Worm (Caenorhabditis elegans) whole organism, L4 larva: ENCODE results near the gene ttr-31.
A peak's percentile ranks its signal among the peaks of the same experiment; 100 is the strongest.

Source experiments
- D1046.2 ChIP-seq: fragments of 200-800 bp; sonication (Bioruptor generic); IDR thresholded peaks from 2 replicates; pipeline ENCODE4 v1.3.6; 2022; ENCODE audit warnings: missing genetic modification characterization, missing compliant biosample characterization
- F26F4.8 ChIP-seq: fragments of 200-800 bp; sonication (Bioruptor generic); conservative IDR thresholded peaks from 2 replicates; pipeline ENCODE4 v1.3.6; 2022; ENCODE audit warnings: missing genetic modification characterization, missing compliant biosample characterization
- F44E2.7 ChIP-seq: fragments of 200-800 bp; sonication (Bioruptor generic); IDR thresholded peaks from 2 replicates; pipeline ENCODE4 v2.1.2; 2022; ENCODE audit warnings: missing genetic modification characterization, missing compliant biosample characterization
- T20F7.1 ChIP-seq: fragments of 200-800 bp; sonication (Bioruptor generic); optimal IDR thresholded peaks from 2 replicates; lab custom pipeline; 2018; ENCODE audit warnings: mild to moderate bottlenecking, missing genetic modification characterization, missing compliant biosample characterization
- Y105C5A.15 ChIP-seq: fragments of 200-800 bp; sonication (Bioruptor generic); IDR thresholded peaks from 2 replicates; pipeline ENCODE4 v1.3.6; 2022; ENCODE audit warnings: missing genetic modification characterization, missing compliant biosample characterization
- Y75B8A.6 ChIP-seq: fragments of 200-800 bp; sonication (Bioruptor generic); IDR thresholded peaks from 2 replicates; pipeline ENCODE4 v1.3.6; 2022; ENCODE audit warnings: missing genetic modification reagents, missing genetic modification characterization, missing compliant biosample characterization
- ZK337.2 ChIP-seq: fragments of 200-800 bp; sonication (Bioruptor generic); IDR thresholded peaks from 2 replicates; pipeline ENCODE4 v1.3.6; 2022; ENCODE audit warnings: missing genetic modification reagents, missing genetic modification characterization, missing compliant biosample characterization
- ZK546.5 ChIP-seq, 2 experiments: sonication (generic microtip); optimal IDR thresholded peaks; 2 replicates each; lab custom pipeline; 2017; ENCODE audit warnings: missing biosample characterization in 2 of 2, missing genetic modification characterization in 2 of 2
- aly-2 ChIP-seq: sonication (generic microtip); optimal IDR thresholded peaks from 2 replicates; lab custom pipeline; 2018; ENCODE audit warnings: missing biosample characterization, missing genetic modification characterization
- ama-1 ChIP-seq: fragments of 150-350 bp; optimal IDR thresholded peaks from 2 replicates; lab custom pipeline; 2014; ENCODE audit warnings: inconsistent platforms, mixed read lengths
- ceh-20 ChIP-seq: fragments of 200-800 bp; sonication (Bioruptor generic); IDR thresholded peaks from 2 replicates; pipeline ENCODE4 v1.3.6; 2022; ENCODE audit warnings: missing genetic modification reagents, missing genetic modification characterization, missing compliant biosample characterization
- ceh-28 ChIP-seq: fragments of 150-350 bp; optimal IDR thresholded peaks from 2 replicates; lab custom pipeline; 2014; ENCODE audit warnings: missing biosample characterization, missing genetic modification reagents, missing genetic modification characterization
- ceh-32 ChIP-seq: sonication (generic microtip); optimal IDR thresholded peaks from 2 replicates; lab custom pipeline; 2016; ENCODE audit warnings: mild to moderate bottlenecking, missing genetic modification characterization, missing compliant biosample characterization; ENCODE audit not compliant: poor library complexity
- ces-1 ChIP-seq: fragments of 150-350 bp; sonication (generic microtip); optimal IDR thresholded peaks from 4 replicates; lab custom pipeline; 2014; ENCODE audit warnings: missing biosample characterization, missing genetic modification reagents, missing genetic modification characterization
- cey-2 ChIP-seq: sonication (generic microtip); optimal IDR thresholded peaks from 3 replicates; lab custom pipeline; 2017; ENCODE audit warnings: missing genetic modification characterization, mild to moderate bottlenecking, missing compliant biosample characterization, antibody characterized with exemption, borderline replicate concordance; ENCODE audit not compliant: insufficient read depth
- ctbp-1 ChIP-seq: fragments of 200-800 bp; sonication (Bioruptor generic); IDR thresholded peaks from 2 replicates; pipeline ENCODE4 v1.3.6; 2022; ENCODE audit warnings: missing genetic modification reagents, missing genetic modification characterization, missing compliant biosample characterization
- daf-12 ChIP-seq: fragments of 150-350 bp; optimal IDR thresholded peaks from 2 replicates; lab custom pipeline; 2014; ENCODE audit warnings: missing biosample characterization, missing genetic modification reagents, missing genetic modification characterization
- dmd-6 ChIP-seq: fragments of 200-800 bp; sonication (Bioruptor generic); IDR thresholded peaks from 2 replicates; pipeline ENCODE4 v1.3.6; 2022; ENCODE audit warnings: missing genetic modification reagents, missing genetic modification characterization, missing compliant biosample characterization
- dpl-1 ChIP-seq: fragments of 150-350 bp; optimal IDR thresholded peaks from 2 replicates; lab custom pipeline; 2014; ENCODE audit warnings: missing biosample characterization, missing genetic modification reagents, missing genetic modification characterization
- duxl-1 ChIP-seq: sonication (generic microtip); optimal IDR thresholded peaks from 2 replicates; lab custom pipeline; 2016; ENCODE audit warnings: mild to moderate bottlenecking, missing genetic modification characterization, moderate library complexity, missing compliant biosample characterization; ENCODE audit not compliant: poor library complexity
- hlh-30 ChIP-seq: sonication (generic microtip); optimal IDR thresholded peaks from 2 replicates; lab custom pipeline; 2017; ENCODE audit warnings: antibody characterized with exemption, mild to moderate bottlenecking, missing genetic modification characterization, missing compliant biosample characterization; ENCODE audit not compliant: insufficient read depth
- lin-1 ChIP-seq: fragments of 200-800 bp; sonication (Bioruptor generic); IDR thresholded peaks from 2 replicates; pipeline ENCODE4 v1.3.6; 2022; ENCODE audit warnings: missing genetic modification reagents, missing genetic modification characterization, missing compliant biosample characterization
- lin-13 ChIP-seq: fragments of 150-350 bp; optimal IDR thresholded peaks from 2 replicates; lab custom pipeline; 2014; ENCODE audit warnings: missing biosample characterization, missing genetic modification reagents, missing genetic modification characterization
- lin-15B ChIP-seq: fragments of 150-350 bp; sonication (generic microtip); optimal IDR thresholded peaks from 3 replicates; lab custom pipeline; 2014; ENCODE audit warnings: missing biosample characterization, missing genetic modification characterization
- lir-3 ChIP-seq: sonication (generic microtip); optimal IDR thresholded peaks from 2 replicates; lab custom pipeline; 2016; ENCODE audit warnings: mild to moderate bottlenecking, missing genetic modification characterization, missing compliant biosample characterization
- lsy-2 ChIP-seq, 2 experiments: fragments of 150-350 bp in 1 of 2; sonication (generic microtip) in 1 of 2; optimal IDR thresholded peaks; 2 replicates each; lab custom pipeline; 2014 to 2017; ENCODE audit warnings: missing biosample characterization in 2 of 2, missing genetic modification characterization in 2 of 2
- madf-5 ChIP-seq, 2 experiments: fragments of 200-800 bp; sonication (Bioruptor generic); IDR thresholded peaks; 2 replicates each; pipeline ENCODE4 v1.3.6; 2022; ENCODE audit warnings: missing compliant biosample characterization in 2 of 2, missing genetic modification characterization in 2 of 2
- madf-9 ChIP-seq: fragments of 200-800 bp; sonication (Bioruptor generic); conservative IDR thresholded peaks from 2 replicates; pipeline ENCODE4 v1.3.6; 2022; ENCODE audit warnings: missing genetic modification reagents, missing genetic modification characterization, missing compliant biosample characterization
- mdl-1 ChIP-seq, 2 experiments: fragments of 150-350 bp in 1 of 2; sonication (generic microtip) in 1 of 2; optimal IDR thresholded peaks; 2 replicates each; lab custom pipeline; 2014 to 2017; ENCODE audit warnings: missing biosample characterization in 2 of 2, missing genetic modification characterization in 2 of 2
- mdt-29 ChIP-seq: fragments of 200-800 bp; sonication (Bioruptor generic); IDR thresholded peaks from 2 replicates; pipeline ENCODE4 v1.3.6; 2022; ENCODE audit warnings: missing genetic modification reagents, missing genetic modification characterization, missing compliant biosample characterization
- mep-1 ChIP-seq: fragments of 150-350 bp; sonication (generic microtip); optimal IDR thresholded peaks from 3 replicates; lab custom pipeline; 2014; ENCODE audit warnings: missing biosample characterization, missing genetic modification characterization
- mxl-2 ChIP-seq: fragments of 200-800 bp; sonication (Bioruptor generic); conservative IDR thresholded peaks from 2 replicates; pipeline ENCODE4 v1.3.6; 2022; ENCODE audit warnings: missing genetic modification reagents, missing genetic modification characterization, missing compliant biosample characterization
- nhr-102 ChIP-seq: sonication (generic microtip); optimal IDR thresholded peaks from 2 replicates; lab custom pipeline; 2016; ENCODE audit warnings: mild to moderate bottlenecking, missing genetic modification characterization, moderate library complexity, missing compliant biosample characterization
- nhr-111 ChIP-seq: fragments of 200-800 bp; sonication (Bioruptor generic); optimal IDR thresholded peaks from 2 replicates; lab custom pipeline; 2018; ENCODE audit warnings: mild to moderate bottlenecking, missing genetic modification characterization, missing compliant biosample characterization
- nhr-25 ChIP-seq: sonication (generic microtip); optimal IDR thresholded peaks from 2 replicates; lab custom pipeline; 2017; ENCODE audit warnings: missing genetic modification characterization, mild to moderate bottlenecking, missing compliant biosample characterization, antibody characterized with exemption, moderate library complexity, borderline replicate concordance; ENCODE audit not compliant: insufficient read depth
- nhr-28 ChIP-seq: fragments of 150-350 bp; optimal IDR thresholded peaks from 2 replicates; lab custom pipeline; 2014; ENCODE audit warnings: missing biosample characterization, missing genetic modification characterization
- nhr-41 ChIP-seq: fragments of 200-800 bp; sonication (Bioruptor generic); IDR thresholded peaks from 2 replicates; pipeline ENCODE4 v1.3.6; 2022; ENCODE audit warnings: missing genetic modification reagents, missing genetic modification characterization, missing compliant biosample characterization
- pha-4 ChIP-seq, 2 experiments: fragments of 150-350 bp in 1 of 2; fragments of 200-800 bp in 1 of 2; sonication (Bioruptor generic) in 1 of 2; IDR thresholded peaks in 1 of 2; optimal IDR thresholded peaks in 1 of 2; 2 replicates each; pipeline versions ENCODE4 v1.3.6 to Lab custom; 2014 to 2022; ENCODE audit warnings: missing genetic modification characterization in 2 of 2, missing genetic modification reagents in 2 of 2, missing biosample characterization in 1 of 2, missing compliant biosample characterization in 1 of 2
- pqm-1 ChIP-seq: sonication (generic microtip); optimal IDR thresholded peaks from 2 replicates; lab custom pipeline; 2017; ENCODE audit warnings: missing biosample characterization, missing genetic modification characterization
- saeg-2 ChIP-seq: fragments of 200-800 bp; sonication (Bioruptor generic); IDR thresholded peaks from 2 replicates; pipeline ENCODE4 v1.3.6; 2022; ENCODE audit warnings: missing genetic modification reagents, missing genetic modification characterization, missing compliant biosample characterization
- sdz-12 ChIP-seq: fragments of 200-800 bp; sonication (Bioruptor generic); optimal IDR thresholded peaks from 2 replicates; lab custom pipeline; 2018; ENCODE audit warnings: mild to moderate bottlenecking, missing genetic modification characterization, missing compliant biosample characterization
- set-16 ChIP-seq: fragments of 200-800 bp; sonication (Bioruptor generic); IDR thresholded peaks from 2 replicates; pipeline ENCODE4 v1.3.6; 2022; ENCODE audit warnings: missing genetic modification reagents, missing genetic modification characterization, missing compliant biosample characterization
- snpc-4 ChIP-seq: fragments of 150-350 bp; optimal IDR thresholded peaks from 2 replicates; lab custom pipeline; 2014; ENCODE audit warnings: missing biosample characterization, missing genetic modification characterization
- tra-1 ChIP-seq: fragments of 200-800 bp; sonication (Bioruptor generic); IDR thresholded peaks from 2 replicates; pipeline ENCODE4 v1.3.6; 2022; ENCODE audit warnings: missing genetic modification reagents, missing genetic modification characterization, missing compliant biosample characterization
- unc-39 ChIP-seq: sonication (generic microtip); optimal IDR thresholded peaks from 2 replicates; lab custom pipeline; 2017; ENCODE audit warnings: missing biosample characterization, missing genetic modification characterization
- unc-62 ChIP-seq, 3 experiments: fragments of 150-350 bp in 1 of 3; sonication (generic microtip); optimal IDR thresholded peaks in 2 of 3; peaks in 1 of 3; 1 replicate in 1 of 3; 2 replicates in 2 of 3; lab custom pipeline; 2014 to 2017; ENCODE audit warnings: missing biosample characterization in 3 of 3, missing genetic modification characterization in 3 of 3, missing genetic modification reagents in 3 of 3, missing genotype in 1 of 3
- vab-7 ChIP-seq: fragments of 200-800 bp; sonication (Bioruptor generic); IDR thresholded peaks from 2 replicates; pipeline ENCODE4 v1.3.6; 2022; ENCODE audit warnings: missing genetic modification reagents, missing genetic modification characterization, missing compliant biosample characterization

The ttr-31 gene

DNA sequence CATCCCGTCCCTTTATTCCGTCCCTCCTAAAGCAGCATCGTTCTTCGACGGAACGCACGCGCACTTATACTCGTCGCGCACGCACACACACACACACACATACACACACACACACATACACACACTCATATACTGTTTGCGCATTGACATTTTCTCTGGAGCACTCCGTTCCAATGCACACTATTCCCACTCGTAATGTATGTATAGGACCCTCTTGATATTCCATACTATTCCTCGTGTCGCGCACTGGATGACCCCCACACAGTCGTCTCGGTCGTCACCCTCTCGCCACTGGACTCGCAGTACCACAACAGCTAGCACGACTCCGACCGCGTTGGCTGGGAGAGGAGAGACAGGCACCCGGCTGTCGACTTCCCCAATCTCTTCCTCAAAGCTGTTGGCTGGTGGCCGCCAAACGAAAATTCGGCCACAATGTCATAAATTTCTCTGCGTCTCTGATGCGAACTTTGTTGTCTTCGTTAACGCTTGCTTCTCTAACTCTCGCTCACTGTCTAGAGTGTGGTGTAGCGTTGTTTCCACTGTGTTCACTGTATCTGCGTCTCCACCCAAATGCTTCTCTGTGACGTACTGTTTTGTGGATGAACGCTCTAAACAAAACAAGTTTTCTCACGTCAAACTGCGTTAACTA lies 22.3 kb upstream of the ttr-31 start (continued):
- TF ChIP-seq pha-4 (GFP tag; IDR thresholded peaks at IDR 0.05; lab: Robert Waterston, UW) = peak; percentile 79
- peak; percentile 73 for TF ChIP-seq pha-4 (tag; optimal IDR thresholded peaks at IDR 0.05; lab: Kevin White, UChicago)
- TF ChIP-seq lin-1 (GFP tag; lab: Robert Waterston, UW) = no peak
- no peak for TF ChIP-seq F26F4.8 (GFP tag; lab: Robert Waterston, UW)
- TF ChIP-seq unc-62 (GFP tag; optimal IDR thresholded peaks at IDR 0.05 in 1 of 2; lab: Kevin White, UChicago) = peak in 1 of 2 experiments; percentile 100
- TF ChIP-seq unc-62 (tag; optimal IDR thresholded peaks at IDR 0.05; lab: Kevin White, UChicago) = peak; percentile 77
- peak; percentile 40; the same call in 1 of the 2 replicates for TF ChIP-seq madf-9 (GFP tag; lab: Robert Waterston, UW)
- TF ChIP-seq nhr-41 (GFP tag; lab: Robert Waterston, UW) = no peak
- peak; percentile 79 for TF ChIP-seq dmd-6 (GFP tag; lab: Robert Waterston, UW)
- peak; percentile 74; the same call in 1 of the 2 replicates for TF ChIP-seq ceh-20 (GFP tag; lab: Robert Waterston, UW)
- TF ChIP-seq nhr-25 (tag; lab: Kevin White, UChicago) = peak; percentile 86
- TF ChIP-seq ces-1 (GFP tag; lab: Kevin White, UChicago) = no peak
- TF ChIP-seq sdz-12 = no peak
- 0 out of 2 replicates have a peak, but pooled peaks have one; percentile 43 for TF ChIP-seq vab-7 (GFP tag; lab: Robert Waterston, UW)
- peak; percentile 38 for TF ChIP-seq dpl-1 (GFP tag; lab: Kevin White, UChicago)
- TF ChIP-seq nhr-111 (GFP tag; lab: Kevin White, UChicago) = no peak
- TF ChIP-seq pqm-1 = peak; percentile 10
- peak; percentile 96 for TF ChIP-seq ctbp-1
- no peak for TF ChIP-seq D1046.2 (GFP tag; lab: Robert Waterston, UW)
- no peak for TF ChIP-seq F44E2.7
- peak; percentile 18 for TF ChIP-seq ama-1 (lab: Kevin White, UChicago)
- peak; percentile 61 for TF ChIP-seq hlh-30 (tag; lab: Kevin White, UChicago)
- no peak for TF ChIP-seq unc-39
- peak; percentile 52 to 87 for TF ChIP-seq lsy-2 (tag; optimal IDR thresholded peaks at IDR 0.05; lab: Kevin White, UChicago)
- TF ChIP-seq cey-2 (tag; lab: Kevin White, UChicago) = no peak
- TF ChIP-seq set-16 (GFP tag; lab: Robert Waterston, UW) = peak; percentile 94
- no peak for TF ChIP-seq lin-15B (tag; lab: Kevin White, UChicago)
- no peak for TF ChIP-seq ZK337.2 (GFP tag; lab: Robert Waterston, UW)
- TF ChIP-seq tra-1 (GFP tag; lab: Robert Waterston, UW) = no peak
- no peak for TF ChIP-seq snpc-4 (tag; lab: Kevin White, UChicago)
- 0 out of 2 replicates have a peak, but pooled peaks have one; percentile 55 for TF ChIP-seq saeg-2 (GFP tag; lab: Robert Waterston, UW)
- no peak for TF ChIP-seq daf-12 (tag; lab: Kevin White, UChicago)
- no peak for TF ChIP-seq ZK546.5 (tag; optimal IDR thresholded peaks at IDR 0.05; lab: Kevin White, UChicago)
- TF ChIP-seq duxl-1 (tag; lab: Kevin White, UChicago) = peak; percentile 33
- TF ChIP-seq nhr-28 (tag; lab: Kevin White, UChicago) = peak; percentile 78
- TF ChIP-seq mdt-29 (GFP tag; lab: Robert Waterston, UW) = no peak
- TF ChIP-seq aly-2 (tag; lab: Kevin White, UChicago) = no peak
- TF ChIP-seq Y75B8A.6 = no peak
- TF ChIP-seq lin-13 = peak; percentile 70
- peak; percentile 92 for TF ChIP-seq mep-1 (tag; lab: Kevin White, UChicago)
- peak; percentile 73 for TF ChIP-seq ceh-32
- peak; percentile 48 for TF ChIP-seq ceh-28 (tag; lab: Kevin White, UChicago)
- no peak for TF ChIP-seq nhr-102 (tag; lab: Kevin White, UChicago)
- no peak for TF ChIP-seq Y105C5A.15 (GFP tag; lab: Robert Waterston, UW)
- peak; percentile 71 for TF ChIP-seq T20F7.1 (GFP tag; lab: Kevin White, UChicago)
- 0 out of 4 replicates have a peak, but pooled peaks of 1 of the 2 experiments have one; percentile 24 for TF ChIP-seq madf-5 (GFP tag; IDR thresholded peaks at IDR 0.05; lab: Robert Waterston, UW)
- TF ChIP-seq mdl-1 (tag; optimal IDR thresholded peaks at IDR 0.05; lab: Kevin White, UChicago) = peak; percentile 82 to 87
- TF ChIP-seq mxl-2 = no peak
- TF ChIP-seq lir-3 (tag; lab: Kevin White, UChicago) = peak; percentile 20
